Fruit fly (Drosophila melanogaster): ENCODE measurements around the gene Cip4.

The Cip4 gene

dm6 chr3L:4395501-4396073 is 31.7 kb upstream of the Cip4 start:
- TF ChIP-seq CG13204 (GFP tag; optimal IDR thresholded peaks at IDR 0.05), result no peak
- TF ChIP-seq CG8159 (tag; optimal IDR thresholded peaks at IDR 0.05), result peak; percentile 29
- no peak for TF ChIP-seq CG4496 (GFP tag; IDR thresholded peaks at IDR 0.05)
- peak; percentile 30 for TF ChIP-seq CG9948 (tag; optimal IDR thresholded peaks at IDR 0.05)
- peak; percentile 54 for TF ChIP-seq Pif1A (GFP tag; optimal IDR thresholded peaks at IDR 0.05)
- no peak for TF ChIP-seq CG12605 (GFP tag; IDR thresholded peaks at IDR 0.05)
- no peak for TF ChIP-seq CG32121 (GFP tag; IDR thresholded peaks at IDR 0.05)
- peak; percentile 5 for TF ChIP-seq Snoo (tag; optimal IDR thresholded peaks at IDR 0.05)
- TF ChIP-seq CG14655 (GFP tag; optimal IDR thresholded peaks at IDR 0.05), result peak; percentile 65
- no peak for TF ChIP-seq gl (tag; optimal IDR thresholded peaks at IDR 0.05)
- no peak for TF ChIP-seq EcR (GFP tag; optimal IDR thresholded peaks at IDR 0.05)
- TF ChIP-seq CG15710 (tag; optimal IDR thresholded peaks at IDR 0.05), result peak; percentile 30
- no peak for TF ChIP-seq Ets98B (GFP tag; IDR thresholded peaks at IDR 0.05)
- TF ChIP-seq Pif1B (GFP tag; optimal IDR thresholded peaks at IDR 0.05), result no peak
- TF ChIP-seq CG8301 (tag; optimal IDR thresholded peaks at IDR 0.05), result peak; percentile 36

dm6 chr3L:4393642-4394041 is 29.7 kb upstream of the Cip4 start:
- TF ChIP-seq EcR (GFP tag; optimal IDR thresholded peaks at IDR 0.05) (no peak), CG4496 (GFP tag; IDR thresholded peaks at IDR 0.05) (0 out of 3 replicates have a peak, but pooled peaks have one; percentile 45), rn (GFP tag; IDR thresholded peaks at IDR 0.05) (no peak), CG10348 (GFP tag; IDR thresholded peaks at IDR 0.05) (no peak), CG32121 (GFP tag; IDR thresholded peaks at IDR 0.05) (no peak), CG34367 (tag; optimal IDR thresholded peaks at IDR 0.05) (no peak), CG15710 (tag; optimal IDR thresholded peaks at IDR 0.05) (no peak), CG17806 (tag; optimal IDR thresholded peaks at IDR 0.05) (no peak), CG8159 (tag; optimal IDR thresholded peaks at IDR 0.05) (no peak), fd96Ca (GFP tag; IDR thresholded peaks at IDR 0.05) (peak; percentile 66; the same call in 2 of the 3 replicates), CG14655 (GFP tag; optimal IDR thresholded peaks at IDR 0.05) (peak; percentile 35), Snoo (tag; optimal IDR thresholded peaks at IDR 0.05) (no peak), Ets98B (GFP tag; IDR thresholded peaks at IDR 0.05) (peak; percentile 50), Pif1B (GFP tag; optimal IDR thresholded peaks at IDR 0.05) (no peak), CG13204 (GFP tag; optimal IDR thresholded peaks at IDR 0.05) (no peak), gl (tag; optimal IDR thresholded peaks at IDR 0.05) (no peak), D1 (tag; optimal IDR thresholded peaks at IDR 0.05) (no peak), CG9948 (tag; optimal IDR thresholded peaks at IDR 0.05) (no peak), CG8301 (tag; optimal IDR thresholded peaks at IDR 0.05) (peak; percentile 4), Pif1A (GFP tag; optimal IDR thresholded peaks at IDR 0.05) (no peak), CG12605 (GFP tag; IDR thresholded peaks at IDR 0.05) (no peak)

DNA sequence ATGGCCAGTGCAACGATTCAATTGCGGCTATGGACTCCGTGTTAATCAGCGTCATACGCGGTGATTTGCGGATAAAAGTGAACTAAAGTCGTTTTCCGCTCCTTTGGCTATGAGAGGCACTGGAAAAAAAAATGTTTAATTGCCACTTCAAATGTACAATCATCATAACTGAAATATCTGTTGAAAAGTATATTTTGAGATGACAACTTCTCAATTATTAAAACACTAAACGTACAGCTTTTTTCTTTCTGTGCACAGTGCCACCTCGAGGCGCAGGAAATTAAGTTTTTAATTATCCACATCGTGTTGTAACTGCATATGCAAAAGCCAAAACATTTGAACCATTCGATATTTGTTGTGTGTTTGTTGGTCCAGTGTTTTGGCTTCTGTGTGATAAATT is 28.9 kb upstream of the Cip4 start:
- TF ChIP-seq fd96Ca (GFP tag; IDR thresholded peaks at IDR 0.05) (peak; percentile 86), CG34367 (tag; optimal IDR thresholded peaks at IDR 0.05) (no peak), CG14655 (GFP tag; optimal IDR thresholded peaks at IDR 0.05) (peak; percentile 72), EcR (GFP tag; optimal IDR thresholded peaks at IDR 0.05) (no peak), CG8159 (tag; optimal IDR thresholded peaks at IDR 0.05) (peak; percentile 11), CG4496 (GFP tag; IDR thresholded peaks at IDR 0.05) (peak; percentile 89), Ets98B (GFP tag; IDR thresholded peaks at IDR 0.05) (peak; percentile 82), CG15710 (tag; optimal IDR thresholded peaks at IDR 0.05) (no peak), CG8301 (tag; optimal IDR thresholded peaks at IDR 0.05) (peak; percentile 58), gl (tag; optimal IDR thresholded peaks at IDR 0.05) (no peak), Snoo (tag; optimal IDR thresholded peaks at IDR 0.05) (no peak), CG10348 (GFP tag; IDR thresholded peaks at IDR 0.05) (0 out of 2 replicates have a peak, but pooled peaks have one; percentile 23), Pif1B (GFP tag; optimal IDR thresholded peaks at IDR 0.05) (peak; percentile 18), CG32121 (GFP tag; IDR thresholded peaks at IDR 0.05) (peak; percentile 88), CG12605 (GFP tag; IDR thresholded peaks at IDR 0.05) (no peak; the same call in 1 of the 2 replicates), Pif1A (GFP tag; optimal IDR thresholded peaks at IDR 0.05) (no peak), CG17806 (tag; optimal IDR thresholded peaks at IDR 0.05) (no peak), CG13204 (GFP tag; optimal IDR thresholded peaks at IDR 0.05) (no peak), rn (GFP tag; IDR thresholded peaks at IDR 0.05) (peak; percentile 43; the same call in 1 of the 2 replicates)

DNA sequence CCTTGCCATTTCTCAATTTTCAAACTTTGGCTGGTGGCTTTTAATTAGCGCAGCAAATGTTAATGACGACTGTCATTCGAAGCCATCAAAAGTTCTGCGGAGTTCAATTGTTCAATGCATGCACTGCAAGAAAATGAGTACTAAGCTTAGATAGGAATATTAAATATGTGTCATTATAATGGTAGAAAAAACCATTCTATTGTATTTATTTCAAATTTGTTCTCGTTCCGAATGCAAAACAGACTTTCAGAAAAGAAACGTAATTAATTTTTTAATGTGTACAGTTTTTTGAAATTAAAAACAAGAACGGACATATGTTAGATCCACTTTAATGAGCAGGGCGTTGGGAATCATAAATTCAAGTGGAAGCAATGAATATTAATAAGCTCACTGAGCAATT is 25.2 kb upstream of the Cip4 start:
- TF ChIP-seq Pif1B (GFP tag; optimal IDR thresholded peaks at IDR 0.05) (no peak), CG8159 (tag; optimal IDR thresholded peaks at IDR 0.05) (no peak), CG4496 (GFP tag; IDR thresholded peaks at IDR 0.05) (no peak), CG12605 (GFP tag; IDR thresholded peaks at IDR 0.05) (no peak), EcR (GFP tag; optimal IDR thresholded peaks at IDR 0.05) (no peak), fd96Ca (GFP tag; IDR thresholded peaks at IDR 0.05) (no peak), CG15710 (tag; optimal IDR thresholded peaks at IDR 0.05) (no peak), CG17806 (tag; optimal IDR thresholded peaks at IDR 0.05) (no peak), CG34367 (tag; optimal IDR thresholded peaks at IDR 0.05) (no peak), CG14655 (GFP tag; optimal IDR thresholded peaks at IDR 0.05) (no peak), Snoo (tag; optimal IDR thresholded peaks at IDR 0.05) (no peak), rn (GFP tag; IDR thresholded peaks at IDR 0.05) (no peak), D1 (tag; optimal IDR thresholded peaks at IDR 0.05) (no peak)

dm6 chr3L:4388215-4388614 is 24.3 kb upstream of the Cip4 start:
- TF ChIP-seq CG13204 (GFP tag; optimal IDR thresholded peaks at IDR 0.05) (no peak), CG34367 (tag; optimal IDR thresholded peaks at IDR 0.05) (no peak), D1 (tag; optimal IDR thresholded peaks at IDR 0.05) (no peak), gl (tag; optimal IDR thresholded peaks at IDR 0.05) (no peak), Ets98B (GFP tag; IDR thresholded peaks at IDR 0.05) (no peak), CG8301 (tag; optimal IDR thresholded peaks at IDR 0.05) (no peak), Pif1A (GFP tag; optimal IDR thresholded peaks at IDR 0.05) (no peak), CG8159 (tag; optimal IDR thresholded peaks at IDR 0.05) (no peak), CG9948 (tag; optimal IDR thresholded peaks at IDR 0.05) (no peak), CG12605 (GFP tag; IDR thresholded peaks at IDR 0.05) (no peak)

Measured in whole organism, pupa.